Fruit fly (Drosophila melanogaster): ENCODE measurements around the gene pns.

Gene pns

DNA sequence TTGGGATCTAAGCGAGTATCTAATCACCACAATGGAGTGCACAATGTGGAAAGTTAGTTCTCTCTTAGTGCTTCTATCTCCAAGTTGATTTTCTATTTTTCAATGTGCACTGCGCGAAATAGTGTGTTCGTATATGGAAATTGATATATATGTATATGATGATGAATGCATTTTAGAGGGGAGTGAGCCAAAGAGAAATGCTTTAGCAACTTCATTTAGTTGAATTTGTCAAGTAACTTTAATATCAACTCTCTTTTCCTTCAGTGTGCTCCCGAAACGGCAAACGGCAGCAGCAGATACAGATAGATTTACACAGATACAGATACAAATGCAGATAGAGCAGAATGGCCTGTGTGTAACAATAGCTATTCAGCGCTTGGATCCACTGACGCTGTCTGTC lies 47.1 kb downstream of the pns start (continued):
- TF ChIP-seq CG3281 (GFP tag; optimal IDR thresholded peaks at IDR 0.05) (no peak), ewg (GFP tag; optimal IDR thresholded peaks at IDR 0.05) (peak; percentile 57), CG10543 (GFP tag; optimal IDR thresholded peaks at IDR 0.05) (no peak), Optix (GFP tag; IDR thresholded peaks at IDR 0.05) (peak; percentile 65; the same call in 2 of the 3 replicates), CG11504 (tag; optimal IDR thresholded peaks at IDR 0.05) (no peak), ab (GFP tag; optimal IDR thresholded peaks at IDR 0.05) (no peak), CG10366 (GFP tag; IDR thresholded peaks at IDR 0.05) (peak; percentile 44), Lhr (GFP tag; optimal IDR thresholded peaks at IDR 0.05) (peak; percentile 17), CG10565 (GFP tag; optimal IDR thresholded peaks at IDR 0.05) (no peak), tin (GFP tag; optimal IDR thresholded peaks at IDR 0.05) (no peak), ftz-f1 (GFP tag; optimal IDR thresholded peaks at IDR 0.05) (no peak), D19A (tag; optimal IDR thresholded peaks at IDR 0.05) (no peak), MBD-R2 (GFP tag; IDR thresholded peaks at IDR 0.05) (peak; percentile 23; the same call in 1 of the 2 replicates), CG3838 (GFP tag; optimal IDR thresholded peaks at IDR 0.05) (no peak), mam (GFP tag; optimal IDR thresholded peaks at IDR 0.05) (no peak), CG13287 (GFP tag; IDR thresholded peaks at IDR 0.05; ENCODE audit: partially characterized antibody) (no peak), chinmo (GFP tag; IDR thresholded peaks at IDR 0.05; ENCODE audit: partially characterized antibody) (no peak), CG12155 (GFP tag; optimal IDR thresholded peaks at IDR 0.05) (peak; percentile 46), nerfin-1 (tag; optimal IDR thresholded peaks at IDR 0.05) (peak; percentile 21), CG1832 (GFP tag; optimal IDR thresholded peaks at IDR 0.05) (no peak), CG17912 (GFP tag; optimal IDR thresholded peaks at IDR 0.05) (no peak), CG2678 (tag; optimal IDR thresholded peaks at IDR 0.05) (peak; percentile 58), CG3726 (GFP tag; IDR thresholded peaks at IDR 0.05) (peak; percentile 55; the same call in 1 of the 3 replicates), CG8281 (tag; optimal IDR thresholded peaks at IDR 0.05) (no peak), CG14860 (GFP tag; IDR thresholded peaks at IDR 0.05; ENCODE audit: partially characterized antibody) (no peak), odd (GFP tag; optimal IDR thresholded peaks at IDR 0.05) (peak; percentile 25), CG8944 (GFP tag; optimal IDR thresholded peaks at IDR 0.05) (peak; percentile 53), Six4 (GFP tag; optimal IDR thresholded peaks at IDR 0.05) (peak; percentile 16), CG6791 (GFP tag; IDR thresholded peaks at IDR 0.05; ENCODE audit: partially characterized antibody) (no peak), Ets65A (GFP tag) (peak; percentile 96), CG31388 (GFP tag; optimal IDR thresholded peaks at IDR 0.05) (no peak), CG7786 (GFP tag; optimal IDR thresholded peaks at IDR 0.05) (peak; percentile 26), CG30020 (tag; optimal IDR thresholded peaks at IDR 0.05) (no peak), Taf1 (GFP tag; IDR thresholded peaks at IDR 0.05) (no peak), dm (GFP tag; optimal IDR thresholded peaks at IDR 0.05) (no peak), Gug (GFP tag; IDR thresholded peaks at IDR 0.05) (peak; percentile 44; the same call in 2 of the 4 replicates), Doc2 (GFP tag; IDR thresholded peaks at IDR 0.05) (no peak), CG9215 (GFP tag; IDR thresholded peaks at IDR 0.05) (no peak), CG2120 (GFP tag; optimal IDR thresholded peaks at IDR 0.05) (peak; percentile 56), Stat92E (GFP tag; optimal IDR thresholded peaks at IDR 0.05) (no peak), jumu (GFP tag; optimal IDR thresholded peaks at IDR 0.05) (peak; percentile 41), CG12104 (GFP tag; optimal IDR thresholded peaks at IDR 0.05) (no peak), ems (GFP tag; optimal IDR thresholded peaks at IDR 0.05) (peak; percentile 57), fd96Cb (tag; optimal IDR thresholded peaks at IDR 0.05) (no peak), kni (GFP tag; optimal IDR thresholded peaks at IDR 0.05) (no peak), CG4282 (GFP tag; optimal IDR thresholded peaks at IDR 0.05) (no peak), Sin3A (optimal IDR thresholded peaks at IDR 0.05) (no peak), CG7357 (GFP tag; IDR thresholded peaks at IDR 0.05) (0 out of 3 replicates have a peak, but pooled peaks have one; percentile 51), CG2202 (tag; optimal IDR thresholded peaks at IDR 0.05) (peak; percentile 46), CG34376 (GFP tag; optimal IDR thresholded peaks at IDR 0.05) (no peak), so (GFP tag; IDR thresholded peaks at IDR 0.05) (peak; percentile 67; the same call in 2 of the 3 replicates), CG3163 (GFP tag; optimal IDR thresholded peaks at IDR 0.05) (no peak)

Data from whole organism, embryonic.